Worm (Caenorhabditis elegans): Measurements from ENCODE around the gene gpx-3.
A peak's percentile ranks its signal among the peaks of the same experiment; 100 is the strongest.

gpx-3 gene

DNA sequence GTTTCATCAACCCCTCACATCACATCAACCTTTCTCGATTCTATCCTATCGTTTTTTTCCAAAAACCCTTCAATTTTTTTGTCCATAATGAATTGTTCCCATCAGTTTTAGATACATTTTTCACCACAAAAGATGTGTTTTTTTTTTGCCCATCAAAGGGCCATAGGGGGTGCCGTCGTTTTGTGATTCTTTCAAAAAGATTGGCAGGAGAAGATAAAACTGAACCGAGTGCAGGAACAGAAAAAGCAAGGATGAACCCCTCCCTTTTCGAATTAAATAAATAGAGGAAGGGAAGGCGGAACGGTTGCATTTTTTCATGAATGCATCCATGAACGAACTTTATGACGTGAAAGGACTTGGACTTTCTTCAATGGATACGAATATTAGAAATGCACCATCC is 29.2 kb downstream of the gpx-3 start, which contains the start of gene C11E4.7:
C11E4.7 (plus strand) TSS at position 301 of the 400 bp plus-strand sequence.
- TF ChIP-seq mep-1 (tag; optimal IDR thresholded peaks at IDR 0.05) (no peak), fkh-4 (tag; optimal IDR thresholded peaks at IDR 0.05; ENCODE audit: borderline replicate concordance) (no peak), pqm-1 (tag; optimal IDR thresholded peaks at IDR 0.05) (no peak), unc-86 (tag; optimal IDR thresholded peaks at IDR 0.05) (no peak), mef-2 (tag; optimal IDR thresholded peaks at IDR 0.05) (no peak), rnt-1 (tag; optimal IDR thresholded peaks at IDR 0.05) (no peak), grh-1 (GFP tag; IDR thresholded peaks at IDR 0.05) (no peak)

DNA sequence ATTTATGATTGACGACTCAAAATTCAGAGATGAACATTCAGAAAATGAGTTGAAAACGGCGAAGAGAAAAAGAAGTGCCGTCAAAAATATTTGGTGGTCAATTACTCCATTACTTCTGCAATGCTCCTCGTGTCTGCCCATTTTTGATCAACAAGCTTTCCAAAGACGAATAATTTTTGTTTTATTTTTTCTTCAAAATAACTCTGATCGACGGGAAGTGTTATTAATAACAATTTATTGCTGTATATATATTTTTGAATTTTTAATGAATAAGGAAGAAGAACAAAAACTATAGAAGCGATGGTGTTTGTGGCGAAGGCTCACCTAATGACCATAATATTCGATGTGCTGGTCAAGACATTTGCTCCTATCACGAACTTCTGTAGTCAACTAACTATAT is 32.4 kb downstream of the gpx-3 start, which contains the start of gene C11E4.8:
C11E4.8 (plus strand) TSS at position 301 of the 400 bp plus-strand sequence.
- TF ChIP-seq zip-4 (GFP tag; optimal IDR thresholded peaks at IDR 0.05) (no peak), irx-1 (tag; optimal IDR thresholded peaks at IDR 0.05) (no peak), fkh-10 (GFP tag; optimal IDR thresholded peaks at IDR 0.05) (no peak), blmp-1 (tag; optimal IDR thresholded peaks at IDR 0.05) (no peak), nhr-20 (tag; optimal IDR thresholded peaks at IDR 0.05) (no peak), ces-1 (GFP tag; optimal IDR thresholded peaks at IDR 0.05) (no peak), pax-3 (tag; optimal IDR thresholded peaks at IDR 0.05) (no peak), nhr-11 (tag; optimal IDR thresholded peaks at IDR 0.05) (no peak), lin-35 (GFP tag; optimal IDR thresholded peaks at IDR 0.05) (no peak), elt-2 (tag; optimal IDR thresholded peaks at IDR 0.05) (no peak), mab-9 (GFP tag; IDR thresholded peaks at IDR 0.05) (no peak), ztf-4 (tag; optimal IDR thresholded peaks at IDR 0.05) (no peak), hpl-2 (GFP tag; optimal IDR thresholded peaks at IDR 0.05) (no peak), sox-4 (tag; optimal IDR thresholded peaks at IDR 0.05) (no peak)

DNA sequence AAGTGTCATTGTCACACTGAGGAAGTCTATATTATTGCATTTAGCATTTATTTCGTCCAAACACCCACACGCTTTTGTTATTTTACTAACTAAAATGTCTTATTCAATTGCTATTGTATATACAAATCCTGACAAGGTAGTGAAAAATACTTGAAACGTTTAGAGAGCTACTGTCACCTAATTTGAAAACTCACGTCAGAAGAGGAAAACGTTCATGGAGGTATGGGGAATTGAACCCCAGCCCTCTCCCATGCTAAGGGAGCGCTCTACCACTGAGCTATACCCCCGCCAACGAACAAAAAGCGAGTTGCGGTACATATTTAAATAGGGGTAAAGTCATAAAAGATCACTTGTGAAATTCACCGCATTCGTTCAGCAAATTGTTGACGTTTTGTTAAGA is 34.9 kb downstream of the gpx-3 start:
- TF ChIP-seq aly-2 (tag; optimal IDR thresholded peaks at IDR 0.05) (no peak), ceh-90 (tag; optimal IDR thresholded peaks at IDR 0.05) (no peak), ceh-8 (GFP tag; optimal IDR thresholded peaks at IDR 0.05) (no peak), unc-30 (tag; optimal IDR thresholded peaks at IDR 0.05) (no peak), nhr-19 (GFP tag; conservative IDR thresholded peaks at IDR 0.05) (0 out of 2 replicates have a peak, but pooled peaks have one; percentile 9), hpl-2 (GFP tag; optimal IDR thresholded peaks at IDR 0.05) (no peak), unc-130 (tag; optimal IDR thresholded peaks at IDR 0.05) (no peak), mep-1 (tag; optimal IDR thresholded peaks at IDR 0.05) (no peak), snpc-4 (tag; optimal IDR thresholded peaks at IDR 0.05) (no peak), lin-39 (tag; optimal IDR thresholded peaks at IDR 0.05) (no peak), lin-15B (tag; optimal IDR thresholded peaks at IDR 0.05) (no peak), skn-1 (tag; optimal IDR thresholded peaks at IDR 0.05) (no peak), sox-4 (tag; optimal IDR thresholded peaks at IDR 0.05) (no peak), nhr-47 (tag; optimal IDR thresholded peaks at IDR 0.05) (peak; percentile 39), egl-27 (tag; optimal IDR thresholded peaks at IDR 0.05) (no peak), lin-35 (GFP tag; optimal IDR thresholded peaks at IDR 0.05) (peak in 1 of 2 experiments; percentile 39), snu-23 (GFP tag; optimal IDR thresholded peaks at IDR 0.05) (peak; percentile 27), rnt-1 (tag; optimal IDR thresholded peaks at IDR 0.05) (peak; percentile 36), efl-1 (optimal IDR thresholded peaks at IDR 0.05) (no peak), efl-1 (GFP tag; optimal IDR thresholded peaks at IDR 0.05 in 1 of 2) (no peak), nhr-71 (tag; optimal IDR thresholded peaks at IDR 0.05) (peak; percentile 6), nhr-76 (tag; optimal IDR thresholded peaks at IDR 0.05) (no peak), ceh-88 (GFP tag; IDR thresholded peaks at IDR 0.05) (no peak), sup-37 (GFP tag; optimal IDR thresholded peaks at IDR 0.05) (no peak), unc-98 (GFP tag; IDR thresholded peaks at IDR 0.05) (no peak), dpl-1 (GFP tag; optimal IDR thresholded peaks at IDR 0.05) (no peak), fkh-8 (tag; optimal IDR thresholded peaks at IDR 0.05) (no peak), grh-1 (GFP tag; IDR thresholded peaks at IDR 0.05) (no peak), blmp-1 (tag; optimal IDR thresholded peaks at IDR 0.05) (no peak), nhr-77 (tag; optimal IDR thresholded peaks at IDR 0.05) (no peak), mef-2 (tag; optimal IDR thresholded peaks at IDR 0.05) (no peak), nhr-90 (tag; optimal IDR thresholded peaks at IDR 0.05; ENCODE audit: poor library complexity) (peak; percentile 20), fkh-4 (tag; optimal IDR thresholded peaks at IDR 0.05; ENCODE audit: borderline replicate concordance) (no peak)
